Fruit fly (Drosophila melanogaster) whole organism, pupa: ENCODE measurements around the gene ScsbetaG.

Experiments used
- CG13204 ChIP-seq: fragments of 200-800 bp; sonication (Bioruptor generic); optimal IDR thresholded peaks from 2 replicates; lab custom pipeline; 2018; ENCODE audit warnings: missing biosample characterization, mild to moderate bottlenecking, missing genetic modification characterization, moderate library complexity
- CG15710 ChIP-seq: fragments of 200-800 bp; sonication (Bioruptor generic); optimal IDR thresholded peaks from 2 replicates; lab custom pipeline; 2018; ENCODE audit warnings: missing biosample characterization, mild to moderate bottlenecking, missing genetic modification characterization, moderate library complexity
- CG4496 ChIP-seq: fragments of 200-800 bp; sonication (Bioruptor generic); IDR thresholded peaks from 3 replicates; pipeline ENCODE4 v1.3.6; 2022; ENCODE audit warnings: missing biosample characterization, missing genetic modification characterization
- CG8159 ChIP-seq: fragments of 200-800 bp; sonication (Bioruptor generic); optimal IDR thresholded peaks from 3 replicates; lab custom pipeline; 2018; ENCODE audit warnings: missing biosample characterization, mild to moderate bottlenecking, missing genetic modification characterization, moderate library complexity
- CG8301 ChIP-seq: fragments of 200-800 bp; sonication (Bioruptor generic); optimal IDR thresholded peaks from 2 replicates; lab custom pipeline; 2018; ENCODE audit warnings: missing biosample characterization, mild to moderate bottlenecking, missing genetic modification characterization
- CG9948 ChIP-seq: fragments of 200-800 bp; sonication (Bioruptor generic); optimal IDR thresholded peaks from 2 replicates; lab custom pipeline; 2018; ENCODE audit warnings: missing biosample characterization, mild to moderate bottlenecking, missing genetic modification characterization, moderate library complexity
- EcR ChIP-seq: fragments of 200-800 bp; sonication (Bioruptor generic); optimal IDR thresholded peaks from 3 replicates; lab custom pipeline; 2019; ENCODE audit warnings: missing biosample characterization, missing genetic modification characterization, mild to moderate bottlenecking, moderate library complexity, missing genetic modification reagents
- Snoo ChIP-seq: fragments of 200-800 bp; sonication (Bioruptor generic); optimal IDR thresholded peaks from 3 replicates; lab custom pipeline; 2017; ENCODE audit warnings: missing biosample characterization, mild to moderate bottlenecking, missing genetic modification characterization, inconsistent platforms
- gl ChIP-seq: fragments of 200-800 bp; sonication (Bioruptor generic); optimal IDR thresholded peaks from 2 replicates; lab custom pipeline; 2018; ENCODE audit warnings: missing biosample characterization, mild to moderate bottlenecking, missing genetic modification characterization

DNA sequence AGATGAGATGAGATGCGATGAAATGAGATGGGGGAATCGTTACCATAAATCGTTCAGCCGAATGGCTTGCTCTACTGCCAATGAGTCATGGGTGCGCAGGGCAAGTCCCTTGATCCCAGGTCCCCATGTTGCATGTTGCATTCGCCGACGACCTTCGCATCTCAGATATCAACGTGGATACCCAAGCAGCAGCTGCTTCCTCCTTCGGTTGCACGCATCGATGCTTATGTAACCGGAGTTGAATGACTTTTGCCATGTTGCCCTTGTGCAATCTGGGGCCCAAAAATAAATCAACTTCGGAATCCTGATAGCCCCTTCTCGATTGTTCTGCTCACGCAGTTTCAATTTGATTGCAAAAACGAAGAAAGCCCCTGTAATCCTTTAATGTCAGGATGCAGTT is 9.8 kb downstream of the ScsbetaG start:
- TF ChIP-seq EcR (GFP tag; lab: Kevin White, UChicago): peak; percentile 97
- TF ChIP-seq CG8301 (tag; lab: Kevin White, UChicago): no peak
- no peak for TF ChIP-seq CG8159 (tag; lab: Kevin White, UChicago)
- TF ChIP-seq Snoo (tag; lab: Kevin White, UChicago): no peak
- TF ChIP-seq CG9948: no peak
- no peak for TF ChIP-seq CG4496 (GFP tag; lab: Robert Waterston, UW)
- no peak for TF ChIP-seq CG15710 (tag; lab: Kevin White, UChicago)
- TF ChIP-seq CG13204 (GFP tag; lab: Kevin White, UChicago): no peak
- TF ChIP-seq gl (tag; lab: Kevin White, UChicago): no peak
